Worm (Caenorhabditis elegans): ENCODE measurements around the gene cpg-8.

DNA sequence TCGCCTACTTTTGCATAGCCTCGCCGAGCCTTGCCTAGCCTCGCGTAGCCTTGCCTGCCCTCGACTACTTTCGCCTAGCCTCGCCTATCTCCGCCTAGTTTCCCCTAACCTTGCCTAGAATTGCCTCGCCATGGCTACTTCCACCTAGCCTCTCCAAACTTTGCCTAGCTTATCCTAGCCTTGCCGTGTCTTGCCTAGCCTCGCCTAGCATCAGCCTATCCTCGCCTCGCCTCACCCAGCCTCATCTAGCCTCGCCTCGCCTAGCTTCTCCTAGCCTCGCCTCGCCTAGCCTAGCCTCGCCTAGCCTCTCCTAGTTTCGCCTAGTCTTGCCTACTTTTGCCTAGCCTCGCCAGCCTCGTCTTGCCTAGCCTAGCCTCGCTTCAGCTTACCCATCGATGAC lies 25.2 kb downstream of the cpg-8 start:
- TF ChIP-seq ZK546.5 (tag; optimal IDR thresholded peaks at IDR 0.05) (no peak), nhr-11 (tag; optimal IDR thresholded peaks at IDR 0.05) (no peak), daf-8 (GFP tag; IDR thresholded peaks at IDR 0.05) (no peak), lin-15B (tag; optimal IDR thresholded peaks at IDR 0.05) (no peak), mes-2 (tag; optimal IDR thresholded peaks at IDR 0.05; ENCODE audit: poor library complexity, severe bottlenecking) (no peak), ceh-28 (tag; optimal IDR thresholded peaks at IDR 0.05) (no peak), snpc-4 (tag; optimal IDR thresholded peaks at IDR 0.05) (no peak)

All from whole organism, L4 larva.